Worm (Caenorhabditis elegans): ENCODE data around the gene Y38H6C.21.

The Y38H6C.21 gene

ce11 chrV:20555120-20555519 is at the start of gene Y38H6C.21:
Gene Y38H6C.21, minus strand, starts transcription at chrV:20555267.
- TF ChIP-seq unc-62 (GFP tag; optimal IDR thresholded peaks at IDR 0.05) = no peak
- TF ChIP-seq drap-1 (GFP tag; optimal IDR thresholded peaks at IDR 0.05) = no peak
- no peak for TF ChIP-seq pha-4 (tag; optimal IDR thresholded peaks at IDR 0.05)
- TF ChIP-seq nhr-12 (tag; optimal IDR thresholded peaks at IDR 0.05) = no peak
- TF ChIP-seq cnd-1 (tag; optimal IDR thresholded peaks at IDR 0.05) = no peak
- TF ChIP-seq elt-1 (tag; optimal IDR thresholded peaks at IDR 0.05; ENCODE audit: borderline replicate concordance, insufficient read depth) = no peak
- no peak for TF ChIP-seq lin-32 (GFP tag; optimal IDR thresholded peaks at IDR 0.05)

ce11 chrV:20604606-20605155 is 49.6 kb upstream of the Y38H6C.21 start, which contains the start of gene ttr-57:
Gene ttr-57, plus strand, starts transcription at chrV:20605105.
- TF ChIP-seq ztf-11 (tag; optimal IDR thresholded peaks at IDR 0.05) = no peak
- no peak for TF ChIP-seq snpc-4 (tag; optimal IDR thresholded peaks at IDR 0.05)
- TF ChIP-seq unc-120 (tag; optimal IDR thresholded peaks at IDR 0.05; ENCODE audit: poor library complexity, severe bottlenecking) = no peak
- no peak for TF ChIP-seq pha-4 (tag; optimal IDR thresholded peaks at IDR 0.05)
- no peak for TF ChIP-seq ceh-39 (tag; optimal IDR thresholded peaks at IDR 0.05)
- TF ChIP-seq elt-1 (tag; optimal IDR thresholded peaks at IDR 0.05; ENCODE audit: borderline replicate concordance, insufficient read depth) = no peak
- TF ChIP-seq nhr-12 (tag; optimal IDR thresholded peaks at IDR 0.05) = no peak
- no peak for TF ChIP-seq M03D4.4 (tag; optimal IDR thresholded peaks at IDR 0.05)
- no peak for TF ChIP-seq bed-3 (GFP tag; optimal IDR thresholded peaks at IDR 0.05)
- TF ChIP-seq unc-62 (GFP tag; optimal IDR thresholded peaks at IDR 0.05) = no peak
- TF ChIP-seq elt-3 (tag; optimal IDR thresholded peaks at IDR 0.05) = no peak
- TF ChIP-seq nhr-76 (tag; optimal IDR thresholded peaks at IDR 0.05) = no peak
- no peak for TF ChIP-seq lin-32 (GFP tag; optimal IDR thresholded peaks at IDR 0.05)
- TF ChIP-seq ham-2 (GFP tag; optimal IDR thresholded peaks at IDR 0.05) = no peak
- no peak for TF ChIP-seq drap-1 (GFP tag; optimal IDR thresholded peaks at IDR 0.05)
- no peak for TF ChIP-seq mab-5 (tag; optimal IDR thresholded peaks at IDR 0.05)
- no peak for TF ChIP-seq mls-2 (tag; optimal IDR thresholded peaks at IDR 0.05)
- TF ChIP-seq cnd-1 (tag; optimal IDR thresholded peaks at IDR 0.05) = no peak
- TF ChIP-seq mep-1 (tag; optimal IDR thresholded peaks at IDR 0.05) = no peak

ce11 chrV:20603014-20603413 is 47.9 kb upstream of the Y38H6C.21 start, which contains the start of gene ttr-11:
Gene ttr-11, plus strand, starts transcription at chrV:20603314.
- no peak for TF ChIP-seq mep-1 (tag; optimal IDR thresholded peaks at IDR 0.05)
- no peak for TF ChIP-seq ztf-11 (tag; optimal IDR thresholded peaks at IDR 0.05)
- no peak for TF ChIP-seq lin-32 (GFP tag; optimal IDR thresholded peaks at IDR 0.05)
- no peak for TF ChIP-seq nhr-237 (tag; optimal IDR thresholded peaks at IDR 0.05)
- no peak for TF ChIP-seq mab-5 (tag; optimal IDR thresholded peaks at IDR 0.05)
- no peak for TF ChIP-seq zip-8 (tag; optimal IDR thresholded peaks at IDR 0.05)
- no peak for TF ChIP-seq blmp-1 (tag; optimal IDR thresholded peaks at IDR 0.05)
- no peak for TF ChIP-seq nhr-12 (tag; optimal IDR thresholded peaks at IDR 0.05)

ce11 chrV:20600704-20601103 is 45.6 kb upstream of the Y38H6C.21 start:
- TF ChIP-seq sptf-1 (tag; optimal IDR thresholded peaks at IDR 0.05) (no peak), nhr-12 (tag; optimal IDR thresholded peaks at IDR 0.05) (no peak), ces-1 (GFP tag; optimal IDR thresholded peaks at IDR 0.05) (no peak), unc-120 (tag; optimal IDR thresholded peaks at IDR 0.05; ENCODE audit: poor library complexity, severe bottlenecking) (no peak), lsy-2 (tag; optimal IDR thresholded peaks at IDR 0.05) (no peak), nhr-237 (tag; optimal IDR thresholded peaks at IDR 0.05) (no peak), zip-8 (tag; optimal IDR thresholded peaks at IDR 0.05) (no peak), hlh-1 (tag; optimal IDR thresholded peaks at IDR 0.05) (no peak), mls-2 (tag; optimal IDR thresholded peaks at IDR 0.05) (no peak), ceh-39 (tag; optimal IDR thresholded peaks at IDR 0.05) (no peak), flh-1 (GFP tag; optimal IDR thresholded peaks at IDR 0.05) (no peak), nhr-2 (tag; optimal IDR thresholded peaks at IDR 0.05) (no peak), sem-2 (GFP tag; optimal IDR thresholded peaks at IDR 0.05) (no peak), mep-1 (tag; optimal IDR thresholded peaks at IDR 0.05) (no peak), nhr-28 (tag; optimal IDR thresholded peaks at IDR 0.05) (no peak)

ce11 chrV:20599795-20600194 is 44.7 kb upstream of the Y38H6C.21 start, which contains the start of gene col-163:
Gene col-163, plus strand, starts transcription at chrV:20600095.
- no peak for TF ChIP-seq lin-13 (tag; optimal IDR thresholded peaks at IDR 0.05)
- TF ChIP-seq nhr-237 (tag; optimal IDR thresholded peaks at IDR 0.05) = no peak
- TF ChIP-seq ham-2 (GFP tag; optimal IDR thresholded peaks at IDR 0.05) = no peak
- TF ChIP-seq ces-1 (GFP tag; optimal IDR thresholded peaks at IDR 0.05) = no peak
- TF ChIP-seq cnd-1 (tag; optimal IDR thresholded peaks at IDR 0.05) = no peak
- TF ChIP-seq sptf-1 (tag; optimal IDR thresholded peaks at IDR 0.05) = no peak
- no peak for TF ChIP-seq sem-2 (GFP tag; optimal IDR thresholded peaks at IDR 0.05)
- TF ChIP-seq nhr-12 (tag; optimal IDR thresholded peaks at IDR 0.05) = no peak
- no peak for TF ChIP-seq nhr-76 (tag; optimal IDR thresholded peaks at IDR 0.05)
- no peak for TF ChIP-seq bed-3 (GFP tag; optimal IDR thresholded peaks at IDR 0.05)
- TF ChIP-seq ceh-83 (GFP tag; optimal IDR thresholded peaks at IDR 0.05) = no peak
